Fruit fly (Drosophila melanogaster) whole organism, larva: Measurements from ENCODE around the gene CG7634.

Experiments used
- noc ChIP-seq: fragments of 200-800 bp; sonication (Bioruptor generic); optimal IDR thresholded peaks from 3 replicates; lab custom pipeline; 2019; ENCODE audit warnings: missing biosample characterization, mild to moderate bottlenecking, missing genetic modification characterization, moderate library complexity

The CG7634 gene

DNA sequence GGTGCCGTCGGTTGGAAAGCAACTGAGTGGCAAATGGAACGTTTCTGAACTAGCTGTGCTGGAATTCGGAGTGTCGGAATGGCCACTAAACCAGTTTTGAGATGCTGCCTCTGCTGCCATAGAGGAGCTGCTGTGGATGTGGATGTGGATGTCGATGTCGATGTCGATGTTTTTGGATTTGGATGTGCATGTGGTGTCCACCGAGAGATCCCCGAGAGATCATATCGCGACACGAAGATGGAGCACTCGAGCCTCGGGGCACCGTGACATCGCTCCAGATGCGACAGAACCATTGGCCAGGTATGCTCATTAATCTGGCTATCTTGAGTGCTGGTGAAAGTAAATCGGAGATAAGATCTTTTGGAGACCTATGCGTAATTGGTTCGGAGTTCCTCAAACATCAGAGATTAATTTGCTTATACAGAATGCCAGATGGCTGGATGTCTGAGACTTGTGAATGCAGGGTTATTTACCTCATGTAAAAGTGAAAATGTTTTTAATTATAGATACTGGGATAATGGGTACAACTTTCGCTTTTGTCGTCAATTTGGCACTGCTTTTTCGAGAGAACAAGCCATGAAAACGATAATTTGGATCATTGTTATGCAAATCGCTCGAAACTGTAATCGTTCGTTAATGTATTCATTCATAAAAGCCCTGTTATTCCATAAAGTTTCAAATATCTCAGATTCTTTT is 6.9 kb upstream of the CG7634 start, which contains the start of gene CG7173:
Gene CG7173 (minus strand): TSS at position 51 of the 696 bp plus-strand sequence.
- TF ChIP-seq noc = no peak

- no peak for TF ChIP-seq noc
Observed at dm6 chr3L:21562081-21562480, 3.1 kb upstream of the CG7634 start, which contains the start of gene CapaR. Gene CapaR, minus strand, starts transcription at chr3L:21562181.

DNA sequence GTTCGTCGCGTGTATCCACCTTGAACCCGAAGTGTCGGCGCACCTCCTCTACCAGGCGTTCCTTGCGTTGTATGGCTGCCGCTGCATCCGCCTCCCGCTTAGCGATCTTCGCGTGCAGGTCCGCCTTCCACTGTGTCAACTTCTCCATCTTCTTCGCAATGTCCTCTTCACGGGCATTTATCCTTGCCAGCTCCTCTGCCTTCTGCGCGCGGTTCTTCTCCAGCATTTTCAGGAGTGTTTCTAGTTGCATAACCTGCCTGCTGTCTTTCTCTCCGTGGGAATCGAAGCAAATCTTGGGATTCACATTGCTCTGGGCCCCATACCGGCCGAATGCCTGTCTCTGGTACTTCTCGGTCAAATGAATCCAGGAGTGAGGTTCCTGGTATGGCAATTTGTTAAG is 3.0 kb downstream of the CG7634 start:
- no peak for TF ChIP-seq noc

DNA sequence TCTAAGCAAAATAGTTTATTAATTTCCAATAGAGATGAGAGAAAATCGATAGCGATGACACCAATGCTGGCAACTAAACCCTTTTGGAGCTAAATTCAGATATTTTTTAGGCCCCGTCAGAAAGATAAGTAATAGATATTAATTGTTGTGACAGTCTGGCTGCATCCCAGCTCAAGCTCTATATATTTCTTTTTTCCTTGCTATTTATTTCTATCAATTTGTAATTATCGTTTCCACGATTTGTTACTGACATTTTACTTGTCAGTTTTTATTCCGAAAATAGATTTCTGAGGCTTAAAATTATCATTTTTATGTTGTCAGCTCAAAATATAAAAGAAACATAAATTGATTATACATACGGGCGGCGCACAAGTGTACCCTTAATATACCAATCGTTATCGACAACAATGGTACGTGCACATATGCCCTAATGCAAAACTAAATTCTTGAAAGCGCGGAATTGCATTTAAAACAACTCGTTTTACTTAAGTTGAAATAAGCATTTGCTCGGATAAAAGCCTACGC is 3.7 kb downstream of the CG7634 start, which contains the start of the genes CRIF and SMC5:
Gene CRIF (minus strand): TSS at position 51 of the 525 bp plus-strand sequence.
Gene SMC5 (plus strand): TSS at position 329 of the 525 bp plus-strand sequence.
- no peak for TF ChIP-seq noc

DNA sequence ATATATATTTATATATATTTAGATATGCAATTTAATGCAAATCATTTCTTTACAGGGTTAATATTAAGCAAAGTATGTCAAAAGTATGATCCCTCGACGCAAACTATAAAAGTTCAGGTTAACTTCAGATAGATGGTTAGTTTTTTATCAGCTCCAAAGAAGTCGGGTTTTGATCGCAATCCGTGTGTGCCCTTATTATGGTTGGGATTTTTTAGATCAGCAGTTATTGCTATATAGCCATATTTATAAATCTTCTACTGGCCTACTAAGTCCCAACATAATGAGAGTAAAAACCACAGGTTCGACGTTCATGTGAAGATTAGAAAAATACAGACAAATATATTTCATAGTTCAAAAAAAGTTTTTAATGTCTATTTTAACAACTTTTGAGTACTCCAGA is 8.6 kb downstream of the CG7634 start, which contains the start of gene EMC10:
Gene EMC10 (plus strand): TSS at position 301 of the 400 bp plus-strand sequence.
- no peak for TF ChIP-seq noc

DNA sequence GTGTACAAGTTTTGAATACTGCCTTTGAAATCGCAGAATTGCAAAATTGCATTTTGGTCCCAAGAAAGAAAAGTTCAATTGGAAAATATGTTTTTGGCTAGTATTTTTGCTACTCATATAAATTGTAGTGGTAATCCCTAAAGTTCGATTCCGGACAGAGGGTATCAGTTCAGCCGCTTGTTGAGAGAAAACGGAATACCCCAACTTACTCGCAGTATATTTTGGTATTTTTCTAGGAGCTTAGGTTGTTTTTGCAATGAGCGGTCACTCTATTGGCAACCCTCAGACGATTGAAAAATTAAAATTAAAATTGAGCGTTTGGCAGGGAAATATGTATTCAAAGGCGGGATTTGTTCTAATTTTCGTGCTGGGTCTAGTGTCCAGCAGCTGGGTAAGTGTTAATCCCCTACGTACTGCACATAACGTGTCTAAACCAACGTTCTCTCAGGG is 9.1 kb downstream of the CG7634 start:
- TF ChIP-seq noc = no peak

DNA sequence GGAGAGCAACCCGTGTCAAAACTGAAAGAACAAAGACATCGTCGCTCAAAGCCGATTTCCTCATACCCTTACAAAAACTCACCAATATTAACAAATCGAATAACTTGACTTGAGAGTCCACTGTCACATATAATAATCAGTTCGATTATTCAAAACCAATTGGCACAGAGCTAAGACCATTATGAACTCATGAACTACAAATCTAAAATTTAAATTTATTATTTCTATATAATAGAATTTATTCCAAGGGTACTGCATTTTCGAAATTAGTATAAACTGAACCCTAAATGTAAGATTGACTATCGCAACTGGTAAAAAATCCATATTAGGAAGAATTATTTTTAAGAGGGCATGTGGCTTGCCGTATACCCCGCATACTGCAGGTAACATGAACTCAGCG is 16.8 kb downstream of the CG7634 start:
- TF ChIP-seq noc = no peak

DNA sequence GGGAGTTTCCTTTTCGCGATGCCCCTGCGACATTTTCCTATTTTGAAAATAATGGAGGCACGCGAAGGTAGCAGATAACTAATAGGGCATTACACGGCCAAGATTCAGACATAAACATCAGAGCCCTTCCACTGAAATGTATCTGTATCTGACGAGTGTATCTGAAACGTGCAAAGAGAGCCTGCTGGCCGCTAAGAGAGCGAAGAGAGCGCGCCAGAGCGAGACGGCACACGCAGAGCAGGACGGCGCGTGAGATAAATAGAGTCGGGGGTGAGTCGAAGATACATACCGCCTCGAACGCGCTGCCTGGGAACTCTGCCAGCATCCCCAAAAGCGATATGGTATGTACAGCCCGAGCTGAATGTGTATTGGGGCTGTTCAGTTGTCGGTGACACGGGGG is 19.5 kb downstream of the CG7634 start:
- no peak for TF ChIP-seq noc

DNA sequence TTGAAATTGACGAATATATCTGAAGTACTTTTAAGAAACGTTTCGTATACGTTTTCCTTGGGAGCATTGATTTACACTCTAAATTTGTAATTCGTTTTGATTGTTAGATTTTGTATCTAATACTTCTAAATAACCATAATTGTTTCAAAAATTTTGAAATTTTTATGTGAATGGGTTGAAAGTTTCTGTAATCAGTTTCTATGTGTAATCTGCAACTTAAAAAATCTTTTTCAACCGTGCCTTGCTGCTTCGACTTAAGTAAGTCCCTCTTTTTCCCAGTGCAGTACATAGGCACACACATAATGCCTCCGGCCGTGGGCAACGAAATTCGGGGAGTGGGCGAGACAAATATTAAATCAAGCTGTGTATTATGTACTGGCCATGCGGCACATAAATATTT is 20.2 kb downstream of the CG7634 start:
- no peak for TF ChIP-seq noc

- TF ChIP-seq noc = no peak
Observed at dm6 chr3L:21586528-21586927, 21.3 kb downstream of the CG7634 start, which contains the start of gene TfAP-2. Gene TfAP-2, plus strand, starts transcription at chr3L:21586828.

DNA sequence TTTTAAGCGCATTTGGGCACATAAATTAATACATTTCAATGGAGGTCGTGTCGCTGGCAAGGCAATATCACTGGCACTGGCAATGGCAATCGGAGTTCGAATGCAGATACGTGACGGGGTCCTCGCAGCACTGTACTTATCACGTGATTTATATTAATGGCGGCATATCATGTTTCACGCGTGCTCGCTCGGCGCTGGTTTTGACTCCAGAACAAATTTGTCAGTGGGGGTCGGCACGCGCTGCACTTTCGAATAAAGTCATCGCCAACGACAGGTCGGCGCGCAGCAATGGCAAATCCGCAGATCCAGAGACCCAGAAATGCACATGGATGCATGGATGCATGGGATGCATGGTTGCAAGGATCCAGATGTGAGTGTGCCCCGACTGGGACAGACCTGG is 26.0 kb downstream of the CG7634 start:
- TF ChIP-seq noc = no peak

- TF ChIP-seq noc = no peak
Observed at dm6 chr3L:21594408-21594807, 29.2 kb downstream of the CG7634 start.

DNA sequence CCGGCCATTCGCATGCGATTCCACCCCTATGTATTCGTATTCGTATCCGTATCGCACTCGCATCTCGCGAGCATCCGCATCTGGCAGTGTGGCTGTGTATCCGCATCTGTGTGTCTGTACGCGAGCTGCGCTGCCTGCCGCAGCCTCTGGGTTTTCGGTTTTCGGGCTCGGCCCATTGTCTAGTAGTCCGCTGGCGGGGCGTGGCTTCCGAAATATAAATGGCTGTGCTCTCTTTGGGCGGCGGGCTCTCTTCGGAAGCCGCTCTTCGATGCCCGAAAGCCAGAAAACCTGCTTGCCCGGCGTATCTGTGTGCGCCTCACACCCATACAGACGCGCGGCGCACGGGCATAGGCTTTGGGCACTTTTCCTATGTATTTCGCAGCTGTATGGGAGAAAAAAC is 33.1 kb downstream of the CG7634 start:
- TF ChIP-seq noc = no peak

DNA sequence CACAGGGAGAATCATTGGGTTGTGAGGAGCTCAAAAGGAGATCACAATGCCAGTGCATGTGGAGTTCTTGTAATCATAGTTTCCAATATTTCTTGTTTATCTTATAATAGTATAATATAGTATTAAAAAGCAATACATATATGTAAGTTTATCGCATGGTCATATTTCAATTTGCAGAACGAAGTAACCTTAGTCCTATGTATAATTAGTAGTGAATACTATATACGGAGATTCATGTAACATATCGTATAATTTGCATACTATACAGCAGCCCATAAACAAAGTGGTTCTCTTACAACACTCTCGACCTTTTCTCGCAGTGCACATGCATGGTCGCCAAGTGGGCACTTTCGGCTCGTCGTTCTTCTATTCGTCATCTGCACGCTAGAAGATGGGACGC is 37.0 kb downstream of the CG7634 start:
- no peak for TF ChIP-seq noc

- no peak for TF ChIP-seq noc
Observed at dm6 chr3L:21604265-21604664, 39.0 kb downstream of the CG7634 start.

- TF ChIP-seq noc = no peak
Observed at dm6 chr3L:21610535-21610934, 45.3 kb downstream of the CG7634 start.

DNA sequence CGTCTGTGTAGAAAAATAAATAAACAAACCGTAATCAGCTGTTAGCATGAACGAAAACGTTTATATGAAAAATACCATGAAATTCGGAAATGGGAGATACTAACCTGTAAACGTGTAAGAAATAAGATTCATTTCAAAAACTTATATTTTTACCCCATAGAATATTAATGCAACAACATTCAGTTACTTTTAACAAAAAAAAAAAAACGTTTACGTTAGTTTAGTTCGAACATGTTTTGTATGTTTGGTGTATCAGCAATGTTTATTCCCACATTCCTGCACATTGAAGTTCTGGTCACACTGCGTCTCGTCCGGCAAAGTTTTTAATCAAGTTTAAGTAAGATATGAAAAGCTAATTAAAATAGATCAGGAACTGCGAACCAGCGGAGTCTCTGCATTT is 52.1 kb downstream of the CG7634 start, which contains the start of the genes S1P and CG11307:
Gene S1P (minus strand): TSS at position 23 of the 400 bp plus-strand sequence.
Gene CG11307 (plus strand): TSS at position 270 of the 400 bp plus-strand sequence.
- TF ChIP-seq noc = no peak
